Worm (Caenorhabditis elegans): ENCODE results near the gene gln-2.

gln-2 gene

ce11 chrIII:9944723-9945122 lies at the start of gene gln-2:
gln-2 (minus strand) TSS chrIII:9944823.
- no peak for TF ChIP-seq tbx-11 (GFP tag; IDR thresholded peaks at IDR 0.05)
- TF ChIP-seq ceh-36 (tag; optimal IDR thresholded peaks at IDR 0.05) = no peak
- TF ChIP-seq tbx-37 (GFP tag; conservative IDR thresholded peaks at IDR 0.05) = no peak
- TF ChIP-seq sea-1 (GFP tag; conservative IDR thresholded peaks at IDR 0.05) = no peak
- TF ChIP-seq ama-1 (optimal IDR thresholded peaks at IDR 0.05) = no peak
- TF ChIP-seq tra-4 (tag; optimal IDR thresholded peaks at IDR 0.05) = no peak
- TF ChIP-seq hmg-4 (GFP tag; optimal IDR thresholded peaks at IDR 0.05) = no peak
- no peak for TF ChIP-seq pes-1 (GFP tag; IDR thresholded peaks at IDR 0.05)
- no peak for TF ChIP-seq B0310.2 (tag; optimal IDR thresholded peaks at IDR 0.05)
- TF ChIP-seq flt-1 (GFP tag; IDR thresholded peaks at IDR 0.05) = no peak
- TF ChIP-seq aly-1 (tag; optimal IDR thresholded peaks at IDR 0.05) = no peak
- TF ChIP-seq scrt-1 (GFP tag; IDR thresholded peaks at IDR 0.05) = no peak
- no peak for TF ChIP-seq F13C5.2 (tag; optimal IDR thresholded peaks at IDR 0.05)
- no peak for TF ChIP-seq ceh-13 (GFP tag; optimal IDR thresholded peaks at IDR 0.05)
- TF ChIP-seq hnd-1 (tag; optimal IDR thresholded peaks at IDR 0.05) = no peak

- TF ChIP-seq tbx-11 (GFP tag; IDR thresholded peaks at IDR 0.05) = no peak
- TF ChIP-seq scrt-1 (GFP tag; IDR thresholded peaks at IDR 0.05) = no peak
- TF ChIP-seq pes-1 (GFP tag; IDR thresholded peaks at IDR 0.05) = no peak
- TF ChIP-seq flt-1 (GFP tag; IDR thresholded peaks at IDR 0.05) = no peak
- TF ChIP-seq ceh-36 (tag; optimal IDR thresholded peaks at IDR 0.05) = no peak
- TF ChIP-seq ama-1 (optimal IDR thresholded peaks at IDR 0.05) = no peak
- TF ChIP-seq tbx-37 (GFP tag; conservative IDR thresholded peaks at IDR 0.05) = no peak
- TF ChIP-seq B0310.2 (tag; optimal IDR thresholded peaks at IDR 0.05) = no peak
- TF ChIP-seq tra-4 (tag; optimal IDR thresholded peaks at IDR 0.05) = no peak
- TF ChIP-seq aly-1 (tag; optimal IDR thresholded peaks at IDR 0.05) = no peak
- TF ChIP-seq ceh-13 (GFP tag; optimal IDR thresholded peaks at IDR 0.05) = no peak
- no peak for TF ChIP-seq hnd-1 (tag; optimal IDR thresholded peaks at IDR 0.05)
These were observed 48.9 kb upstream of the gln-2 start, which contains the start of gene C05B5.4 for ce11 chrIII:9993535-9993934. C05B5.4 (plus strand) TSS chrIII:9993885.

ce11 chrIII:9991324-9991723 lies 46.7 kb upstream of the gln-2 start:
- TF ChIP-seq sea-1 (GFP tag; conservative IDR thresholded peaks at IDR 0.05) = no peak
- TF ChIP-seq tra-4 (tag; optimal IDR thresholded peaks at IDR 0.05) = no peak
- TF ChIP-seq hmbx-1 (tag; optimal IDR thresholded peaks at IDR 0.05) = no peak
- no peak for TF ChIP-seq F13C5.2 (tag; optimal IDR thresholded peaks at IDR 0.05)
- no peak for TF ChIP-seq ama-1 (optimal IDR thresholded peaks at IDR 0.05)
- TF ChIP-seq flt-1 (GFP tag; IDR thresholded peaks at IDR 0.05) = no peak
- TF ChIP-seq scrt-1 (GFP tag; IDR thresholded peaks at IDR 0.05) = no peak
- no peak for TF ChIP-seq ceh-36 (tag; optimal IDR thresholded peaks at IDR 0.05)
- no peak for TF ChIP-seq tbx-37 (GFP tag; conservative IDR thresholded peaks at IDR 0.05)
- TF ChIP-seq hmg-4 (GFP tag; optimal IDR thresholded peaks at IDR 0.05) = no peak
- TF ChIP-seq B0310.2 (tag; optimal IDR thresholded peaks at IDR 0.05) = no peak
- TF ChIP-seq hnd-1 (tag; optimal IDR thresholded peaks at IDR 0.05) = no peak
- TF ChIP-seq ceh-13 (GFP tag; optimal IDR thresholded peaks at IDR 0.05) = no peak
- TF ChIP-seq ets-7 (tag; optimal IDR thresholded peaks at IDR 0.05) = no peak
- TF ChIP-seq tbx-11 (GFP tag; IDR thresholded peaks at IDR 0.05) = no peak
- no peak for TF ChIP-seq aly-1 (tag; optimal IDR thresholded peaks at IDR 0.05)
- TF ChIP-seq pes-1 (GFP tag; IDR thresholded peaks at IDR 0.05) = no peak

DNA sequence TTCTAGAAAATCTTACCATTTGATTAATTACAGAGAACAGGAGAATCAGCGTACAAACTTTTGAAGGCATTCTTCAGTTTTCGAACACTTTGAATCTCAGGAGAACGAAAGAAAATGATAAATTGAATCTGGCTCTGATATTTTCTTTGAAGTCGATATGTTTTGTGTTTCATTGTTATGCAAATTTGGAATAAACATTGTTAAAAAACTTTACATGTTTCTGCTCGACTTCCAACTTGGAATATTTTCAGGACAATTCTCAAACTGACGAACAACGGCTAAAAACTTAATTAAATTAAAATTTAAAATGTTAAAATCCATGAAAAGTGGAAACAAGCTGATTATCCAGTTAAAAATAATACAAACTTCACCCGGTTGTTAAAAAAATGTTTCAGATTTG lies 43.7 kb upstream of the gln-2 start, which contains the start of gene C05B5.1:
C05B5.1 (minus strand) TSS at position 101 of the 400 bp plus-strand sequence.
- TF ChIP-seq B0310.2 (tag; optimal IDR thresholded peaks at IDR 0.05) (no peak), ama-1 (optimal IDR thresholded peaks at IDR 0.05) (no peak), flt-1 (GFP tag; IDR thresholded peaks at IDR 0.05) (no peak)

DNA sequence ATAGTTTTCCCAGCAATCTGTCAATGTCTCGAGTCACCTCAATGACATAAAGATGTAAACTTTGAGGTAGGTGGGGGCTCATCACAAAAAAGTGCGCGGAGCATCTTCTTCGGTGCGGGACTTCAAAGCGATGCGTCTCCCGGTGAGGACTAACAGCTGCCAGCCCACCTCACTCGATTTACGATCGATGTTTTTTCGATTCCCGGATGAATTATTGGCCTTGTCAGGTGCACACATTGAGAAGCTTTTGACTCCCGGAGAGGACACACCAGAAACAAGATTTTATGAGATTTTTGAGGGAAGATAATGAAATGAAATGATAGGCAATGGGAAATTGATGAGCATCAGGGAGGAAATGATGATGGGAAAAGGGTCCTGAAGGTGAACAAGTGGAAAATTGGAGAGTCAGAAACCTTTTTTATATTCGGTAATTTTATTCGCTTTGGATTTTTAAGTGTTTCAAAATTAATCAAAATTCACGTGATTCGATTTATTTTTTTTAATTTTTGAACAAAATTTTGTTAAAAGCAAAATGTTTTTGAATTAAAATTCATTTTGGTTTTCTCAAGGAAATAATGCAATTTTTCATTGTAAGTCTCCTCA lies 42.3 kb upstream of the gln-2 start, which contains the start of gene C05B5.12:
C05B5.12 (plus strand) TSS at position 553 of the 603 bp plus-strand sequence.
- TF ChIP-seq scrt-1 (GFP tag; IDR thresholded peaks at IDR 0.05) = no peak
- no peak for TF ChIP-seq hmg-4 (GFP tag; optimal IDR thresholded peaks at IDR 0.05)
- TF ChIP-seq hmbx-1 (tag; optimal IDR thresholded peaks at IDR 0.05) = no peak
- no peak for TF ChIP-seq sea-1 (GFP tag; conservative IDR thresholded peaks at IDR 0.05)
- no peak for TF ChIP-seq flt-1 (GFP tag; IDR thresholded peaks at IDR 0.05)

DNA sequence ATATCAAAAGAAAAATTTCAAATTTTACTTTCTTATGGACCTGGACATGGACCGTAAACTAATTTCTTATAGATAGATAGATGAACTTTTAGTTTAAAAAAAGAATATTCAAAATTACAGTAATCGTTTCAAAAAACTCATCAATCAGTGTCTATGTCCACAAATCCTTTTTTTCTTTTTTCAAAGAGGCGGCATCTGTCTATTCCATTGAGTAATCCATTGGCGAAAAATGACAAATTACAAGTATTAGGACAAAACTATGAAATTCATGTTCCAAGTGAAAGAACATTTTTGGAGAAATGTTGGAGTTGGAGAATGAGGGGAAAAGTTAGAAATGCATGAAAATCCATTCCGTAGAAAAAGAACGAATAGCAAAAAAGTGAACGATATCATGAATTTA lies 40.9 kb upstream of the gln-2 start:
- TF ChIP-seq tbx-11 (GFP tag; IDR thresholded peaks at IDR 0.05) (no peak), ama-1 (optimal IDR thresholded peaks at IDR 0.05) (no peak), hnd-1 (tag; optimal IDR thresholded peaks at IDR 0.05) (no peak), tra-4 (tag; optimal IDR thresholded peaks at IDR 0.05) (no peak), hmg-4 (GFP tag; optimal IDR thresholded peaks at IDR 0.05) (no peak), F13C5.2 (tag; optimal IDR thresholded peaks at IDR 0.05) (no peak), ets-7 (tag; optimal IDR thresholded peaks at IDR 0.05) (no peak)

DNA sequence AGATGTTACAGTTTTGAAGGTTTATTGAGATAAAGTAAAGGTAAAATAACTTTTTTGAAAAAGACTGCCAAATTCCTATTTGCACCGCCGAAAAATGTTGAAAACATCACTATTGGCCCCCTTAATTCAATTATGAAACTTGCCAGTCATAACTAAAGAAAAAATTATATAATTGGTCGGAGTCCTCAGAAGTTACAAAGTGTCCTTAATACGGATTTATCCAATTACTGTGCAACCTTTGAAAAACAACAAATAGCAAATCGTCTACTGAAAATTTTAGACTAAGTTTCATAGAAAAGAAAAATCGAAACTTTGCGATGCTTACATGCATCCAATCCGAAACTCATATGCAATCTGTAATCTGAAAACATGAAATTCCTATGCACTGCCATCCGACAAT lies 40.0 kb upstream of the gln-2 start:
- no peak for TF ChIP-seq sea-1 (GFP tag; conservative IDR thresholded peaks at IDR 0.05)
- no peak for TF ChIP-seq ceh-36 (tag; optimal IDR thresholded peaks at IDR 0.05)

DNA sequence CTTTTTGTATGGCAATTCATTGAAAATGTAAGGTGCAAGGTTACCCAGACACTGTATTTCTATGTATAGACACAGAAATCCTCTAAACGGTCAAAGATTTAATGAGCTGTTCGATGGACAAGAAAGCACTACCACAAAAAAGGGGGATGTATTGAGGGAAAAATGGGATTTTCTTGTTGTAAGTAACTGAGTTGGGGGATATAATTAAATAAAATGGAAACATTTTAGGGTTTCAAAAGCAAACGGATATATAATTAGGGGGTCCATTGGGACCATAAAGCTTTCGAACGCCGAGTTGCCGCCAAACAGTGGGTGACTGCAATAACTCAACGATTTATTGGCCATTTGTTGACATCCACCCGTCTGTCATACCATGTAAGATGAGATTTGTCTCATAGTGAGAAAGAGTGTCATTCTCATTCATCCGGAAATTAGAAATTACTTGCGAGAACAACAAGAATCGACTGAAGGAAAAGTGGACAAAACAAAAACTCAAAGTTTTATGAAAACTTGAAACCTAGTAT lies 37.6 kb upstream of the gln-2 start:
- TF ChIP-seq hmbx-1 (tag; optimal IDR thresholded peaks at IDR 0.05) (no peak), pes-1 (GFP tag; IDR thresholded peaks at IDR 0.05) (no peak), ceh-13 (GFP tag; optimal IDR thresholded peaks at IDR 0.05) (no peak), scrt-1 (GFP tag; IDR thresholded peaks at IDR 0.05) (no peak), flt-1 (GFP tag; IDR thresholded peaks at IDR 0.05) (no peak), ceh-36 (tag; optimal IDR thresholded peaks at IDR 0.05) (no peak), sea-1 (GFP tag; conservative IDR thresholded peaks at IDR 0.05) (no peak), ets-7 (tag; optimal IDR thresholded peaks at IDR 0.05) (no peak), hmg-4 (GFP tag; optimal IDR thresholded peaks at IDR 0.05) (no peak)

All from whole organism, early embryonic.